Fruit fly (Drosophila melanogaster) whole organism, prepupa: ENCODE results near the gene CG11374.

Experiments used
- Blimp-1 ChIP-seq: fragments of 200-800 bp; sonication (Bioruptor generic); optimal IDR thresholded peaks from 3 replicates; lab custom pipeline; 2017; ENCODE audit warnings: missing biosample characterization, missing genetic modification characterization, mild to moderate bottlenecking, moderate library complexity, missing genetic modification reagents
- CG10631 ChIP-seq: fragments of 200-800 bp; sonication (Bioruptor generic); optimal IDR thresholded peaks from 2 replicates; lab custom pipeline; 2016; ENCODE audit warnings: missing biosample characterization, missing genetic modification characterization
- CG10669 ChIP-seq: fragments of 200-800 bp; sonication (Bioruptor generic); optimal IDR thresholded peaks from 3 replicates; lab custom pipeline; 2018; ENCODE audit warnings: missing biosample characterization, mild to moderate bottlenecking, missing genetic modification characterization, moderate library complexity
- CG11902 ChIP-seq: fragments of 200-800 bp; sonication (Bioruptor generic); optimal IDR thresholded peaks from 3 replicates; lab custom pipeline; 2016; ENCODE audit warnings: missing biosample characterization, missing genetic modification characterization
- CG15336 ChIP-seq: fragments of 200-800 bp; sonication (Bioruptor generic); IDR thresholded peaks from 2 replicates; pipeline ENCODE4 v1.3.6; 2022; ENCODE audit warnings: missing biosample characterization, missing genetic modification characterization
- CG16779 ChIP-seq: fragments of 200-800 bp; sonication (Bioruptor generic); optimal IDR thresholded peaks from 3 replicates; lab custom pipeline; 2017; ENCODE audit warnings: missing biosample characterization, mild to moderate bottlenecking, missing genetic modification characterization
- CG3032 ChIP-seq: fragments of 200-800 bp; optimal IDR thresholded peaks from 2 replicates; lab custom pipeline; 2019; ENCODE audit warnings: missing biosample characterization, mild to moderate bottlenecking, missing genetic modification characterization, moderate library complexity
- CG31627 ChIP-seq: fragments of 200-800 bp; sonication (Bioruptor generic); optimal IDR thresholded peaks from 3 replicates; lab custom pipeline; 2016; ENCODE audit warnings: missing biosample characterization, missing genetic modification characterization
- CG4318 ChIP-seq: fragments of 200-800 bp; sonication (Bioruptor generic); optimal IDR thresholded peaks from 3 replicates; lab custom pipeline; 2017; ENCODE audit warnings: missing biosample characterization, mild to moderate bottlenecking, missing genetic modification characterization
- CG6276 ChIP-seq: fragments of 200-800 bp; sonication (Bioruptor generic); optimal IDR thresholded peaks from 2 replicates; lab custom pipeline; 2017; ENCODE audit warnings: missing biosample characterization, mild to moderate bottlenecking, missing genetic modification characterization
- CG8119 ChIP-seq: fragments of 200-800 bp; sonication (Bioruptor generic); IDR thresholded peaks from 3 replicates; pipeline ENCODE4 v1.3.6; 2022; ENCODE audit warnings: missing biosample characterization, missing genetic modification characterization
- CG8319 ChIP-seq: fragments of 200-800 bp; sonication (Bioruptor generic); optimal IDR thresholded peaks from 3 replicates; lab custom pipeline; 2016; ENCODE audit warnings: missing biosample characterization, missing genetic modification characterization
- CG8632 ChIP-seq: fragments of 200-800 bp; sonication (Bioruptor generic); optimal IDR thresholded peaks from 3 replicates; lab custom pipeline; 2016; ENCODE audit warnings: missing biosample characterization, missing genetic modification characterization
- CG9139 ChIP-seq: fragments of 200-800 bp; sonication (Bioruptor generic); optimal IDR thresholded peaks from 3 replicates; lab custom pipeline; 2017; ENCODE audit warnings: missing biosample characterization, mild to moderate bottlenecking, missing genetic modification characterization
- Eip75B ChIP-seq: fragments of 200-800 bp; sonication (Bioruptor generic); optimal IDR thresholded peaks from 3 replicates; lab custom pipeline; 2016; ENCODE audit warnings: missing biosample characterization, missing genetic modification characterization
- Eip78C ChIP-seq: fragments of 200-800 bp; sonication (Bioruptor generic); peaks from one replicate; lab custom pipeline; 2016; ENCODE audit warnings: missing biosample characterization, missing genetic modification characterization
- Eip93F ChIP-seq: fragments of 200-800 bp; sonication (Bioruptor generic); optimal IDR thresholded peaks from 2 replicates; lab custom pipeline; 2016; ENCODE audit warnings: missing biosample characterization, mild to moderate bottlenecking, missing genetic modification characterization
- Ets21C ChIP-seq: fragments of 200-800 bp; sonication (Bioruptor generic); optimal IDR thresholded peaks from 3 replicates; lab custom pipeline; 2016; ENCODE audit warnings: missing biosample characterization, missing genetic modification characterization
- Hr38 ChIP-seq: sonication (Bioruptor generic); optimal IDR thresholded peaks from 2 replicates; lab custom pipeline; 2016; ENCODE audit warnings: missing biosample characterization, missing genetic modification characterization
- Hr39 ChIP-seq: fragments of 200-800 bp; sonication (Bioruptor generic); optimal IDR thresholded peaks from 2 replicates; lab custom pipeline; 2016; ENCODE audit warnings: missing biosample characterization, missing genetic modification characterization
- Lpt ChIP-seq: fragments of 200-800 bp; sonication (Bioruptor generic); optimal IDR thresholded peaks from 3 replicates; lab custom pipeline; 2016; ENCODE audit warnings: missing biosample characterization, missing genetic modification characterization
- Met ChIP-seq: fragments of 200-800 bp; sonication (Bioruptor generic); optimal IDR thresholded peaks from 3 replicates; lab custom pipeline; 2016; ENCODE audit warnings: missing biosample characterization, missing genetic modification characterization
- Smox ChIP-seq: fragments of 200-800 bp; sonication (Bioruptor generic); optimal IDR thresholded peaks from 3 replicates; lab custom pipeline; 2016; ENCODE audit warnings: missing biosample characterization, missing genetic modification characterization
- Sox102F ChIP-seq: fragments of 200-800 bp; sonication (Bioruptor generic); optimal IDR thresholded peaks from 2 replicates; lab custom pipeline; 2016; ENCODE audit warnings: missing biosample characterization, mild to moderate bottlenecking, missing genetic modification characterization
- Sox14 ChIP-seq: fragments of 200-800 bp; sonication (Bioruptor generic); optimal IDR thresholded peaks from 3 replicates; lab custom pipeline; 2016; ENCODE audit warnings: missing biosample characterization, missing genetic modification characterization
- Sox15 ChIP-seq: fragments of 200-800 bp; sonication (Bioruptor generic); optimal IDR thresholded peaks from 3 replicates; lab custom pipeline; 2016; ENCODE audit warnings: missing biosample characterization, missing genetic modification characterization
- achi ChIP-seq: fragments of 200-800 bp; sonication (Bioruptor generic); optimal IDR thresholded peaks from 3 replicates; lab custom pipeline; 2016; ENCODE audit warnings: missing biosample characterization, missing genetic modification characterization
- dac ChIP-seq: fragments of 200-800 bp; sonication (Bioruptor generic); optimal IDR thresholded peaks from 2 replicates; lab custom pipeline; 2017; ENCODE audit warnings: missing biosample characterization, mild to moderate bottlenecking, missing genetic modification characterization
- dsx ChIP-seq: fragments of 200-800 bp; optimal IDR thresholded peaks from 3 replicates; lab custom pipeline; 2019; ENCODE audit warnings: missing biosample characterization, mild to moderate bottlenecking, missing genetic modification characterization, moderate library complexity; ENCODE audit not compliant: poor library complexity, severe bottlenecking
- eg ChIP-seq: fragments of 200-800 bp; sonication (Bioruptor generic); IDR thresholded peaks from 3 replicates; pipeline ENCODE4 v1.3.6; 2022; ENCODE audit warnings: missing biosample characterization, missing genetic modification characterization
- esn ChIP-seq: fragments of 200-800 bp; sonication (Bioruptor generic); optimal IDR thresholded peaks from 2 replicates; lab custom pipeline; 2016; ENCODE audit warnings: missing biosample characterization, mild to moderate bottlenecking, missing genetic modification characterization, moderate library complexity
- fd59A ChIP-seq: fragments of 200-800 bp; sonication (Bioruptor generic); optimal IDR thresholded peaks from 2 replicates; lab custom pipeline; 2017; ENCODE audit warnings: missing biosample characterization, mild to moderate bottlenecking, missing genetic modification characterization, missing genetic modification reagents
- fd85E ChIP-seq: fragments of 200-800 bp; sonication (Bioruptor generic); optimal IDR thresholded peaks from 3 replicates; lab custom pipeline; 2016; ENCODE audit warnings: missing biosample characterization, missing genetic modification characterization
- fkh ChIP-seq: fragments of 200-800 bp; sonication (Bioruptor generic); optimal IDR thresholded peaks from 3 replicates; lab custom pipeline; 2017; ENCODE audit warnings: missing biosample characterization, mild to moderate bottlenecking, missing genetic modification characterization, moderate library complexity
- lz ChIP-seq: fragments of 200-800 bp; sonication (Bioruptor generic); optimal IDR thresholded peaks from 3 replicates; lab custom pipeline; 2016; ENCODE audit warnings: missing biosample characterization, missing genetic modification characterization
- net ChIP-seq: fragments of 200-800 bp; sonication (Bioruptor generic); optimal IDR thresholded peaks from 3 replicates; lab custom pipeline; 2016; ENCODE audit warnings: missing biosample characterization, missing genetic modification characterization
- pdm3 ChIP-seq: fragments of 200-800 bp; sonication (Bioruptor generic); optimal IDR thresholded peaks from 3 replicates; lab custom pipeline; 2016; ENCODE audit warnings: missing biosample characterization, missing genetic modification characterization
- spab ChIP-seq: fragments of 200-800 bp; sonication (Bioruptor generic); optimal IDR thresholded peaks from 2 replicates; lab custom pipeline; 2017; ENCODE audit warnings: missing biosample characterization, mild to moderate bottlenecking, missing genetic modification characterization, missing genetic modification reagents
- ss ChIP-seq, 2 experiments: fragments of 200-800 bp; sonication (Bioruptor generic); optimal IDR thresholded peaks; 2 replicates in 1 of 2; 3 replicates in 1 of 2; lab custom pipeline; 2017 to 2018; ENCODE audit warnings: mild to moderate bottlenecking in 2 of 2, missing biosample characterization in 2 of 2, missing genetic modification characterization in 2 of 2, moderate library complexity in 1 of 2
- svp ChIP-seq: fragments of 200-800 bp; sonication (Bioruptor generic); peaks from one replicate; lab custom pipeline; 2016; ENCODE audit warnings: missing biosample characterization, missing genetic modification characterization

Gene CG11374

dm6 chr2L:91830-92229 lies 15.7 kb downstream of the CG11374 start (continued):
- TF ChIP-seq Lpt (peak; percentile 73), Eip93F (GFP tag; lab: Kevin White, UChicago) (peak; percentile 72), CG31627 (peak; percentile 72), dsx (GFP tag; lab: Kevin White, UChicago) (peak; percentile 91), lz (GFP tag; lab: Kevin White, UChicago) (peak; percentile 75), Eip75B (GFP tag; lab: Kevin White, UChicago) (peak; percentile 83), net (GFP tag; lab: Kevin White, UChicago) (peak; percentile 91), CG3032 (tag; lab: Kevin White, UChicago) (peak; percentile 89), Sox14 (GFP tag; lab: Kevin White, UChicago) (peak; percentile 81), Ets21C (GFP tag; lab: Kevin White, UChicago) (peak; percentile 62), fkh (GFP tag; lab: Kevin White, UChicago) (no peak), Hr39 (GFP tag; lab: Kevin White, UChicago) (no peak), Sox15 (GFP tag; lab: Kevin White, UChicago) (peak; percentile 3), CG8319 (GFP tag; lab: Kevin White, UChicago) (no peak), CG16779 (tag; lab: Kevin White, UChicago) (no peak), CG6276 (no peak), Met (GFP tag; lab: Kevin White, UChicago) (peak; percentile 80)
- TF ChIP-seq, all 60 proteins: peak for 44

dm6 chr2L:92993-93392 lies 16.8 kb downstream of the CG11374 start:
- no peak for TF ChIP-seq eg (GFP tag; lab: Robert Waterston, UW)
- peak; percentile 77 for TF ChIP-seq net (GFP tag; lab: Kevin White, UChicago)
- TF ChIP-seq CG8119 (GFP tag; lab: Robert Waterston, UW) = peak; percentile 18; the same call in 1 of the 3 replicates
- TF ChIP-seq fd59A (GFP tag; lab: Kevin White, UChicago) = no peak
- peak; percentile 38 for TF ChIP-seq Eip78C (GFP tag; lab: Kevin White, UChicago)
- TF ChIP-seq dsx (GFP tag; lab: Kevin White, UChicago) = no peak
- TF ChIP-seq fd85E (GFP tag; lab: Kevin White, UChicago) = no peak
- TF ChIP-seq Sox102F (GFP tag; lab: Kevin White, UChicago) = no peak
- TF ChIP-seq, all 60 proteins: peak for 3

- TF ChIP-seq Blimp-1 (peak; percentile 38), svp (GFP tag; lab: Kevin White, UChicago) (no peak)
These were observed 17.9 kb downstream of the CG11374 start for dm6 chr2L:94096-94495.

dm6 chr2L:94639-95059 lies 18.5 kb downstream of the CG11374 start, which contains the start of gene Zir:
TSS of gene Zir (plus strand) at chr2L:94739.
- TF ChIP-seq CG4318 = no peak
- TF ChIP-seq CG10669 (GFP tag; lab: Kevin White, UChicago) = no peak
- TF ChIP-seq pdm3 (GFP tag; lab: Kevin White, UChicago) = no peak
- no peak for TF ChIP-seq CG8632 (GFP tag; lab: Kevin White, UChicago)
- no peak for TF ChIP-seq spab (GFP tag; lab: Kevin White, UChicago)
- TF ChIP-seq esn (GFP tag; lab: Kevin White, UChicago) = peak; percentile 34
- TF ChIP-seq Sox15 (GFP tag; lab: Kevin White, UChicago) = no peak
- TF ChIP-seq achi (GFP tag; lab: Kevin White, UChicago) = no peak
- no peak for TF ChIP-seq CG16779 (tag; lab: Kevin White, UChicago)
- no peak for TF ChIP-seq Sox14 (GFP tag; lab: Kevin White, UChicago)
- no peak for TF ChIP-seq CG15336 (GFP tag; lab: Robert Waterston, UW)
- no peak for TF ChIP-seq dac (GFP tag; lab: Kevin White, UChicago)
- TF ChIP-seq ss (GFP tag; optimal IDR thresholded peaks at IDR 0.05; lab: Kevin White, UChicago) = no peak
- peak; percentile 84 for TF ChIP-seq fkh (GFP tag; lab: Kevin White, UChicago)
- TF ChIP-seq Smox (GFP tag; lab: Kevin White, UChicago) = no peak
- TF ChIP-seq Eip75B (GFP tag; lab: Kevin White, UChicago) = no peak
- no peak for TF ChIP-seq CG10631
- no peak for TF ChIP-seq CG9139 (GFP tag; lab: Kevin White, UChicago)
- peak; percentile 5 for TF ChIP-seq Blimp-1
- no peak for TF ChIP-seq CG11902 (GFP tag; lab: Kevin White, UChicago)
- peak; percentile 64 for TF ChIP-seq Eip78C (GFP tag; lab: Kevin White, UChicago)
- TF ChIP-seq Sox102F (GFP tag; lab: Kevin White, UChicago) = no peak
- no peak for TF ChIP-seq eg (GFP tag; lab: Robert Waterston, UW)
- no peak for TF ChIP-seq Hr38 (GFP tag; lab: Kevin White, UChicago)
- no peak for TF ChIP-seq svp (GFP tag; lab: Kevin White, UChicago)
